Fruit fly (Drosophila melanogaster): Measurements from ENCODE around the gene CG15059.

The CG15059 gene

DNA sequence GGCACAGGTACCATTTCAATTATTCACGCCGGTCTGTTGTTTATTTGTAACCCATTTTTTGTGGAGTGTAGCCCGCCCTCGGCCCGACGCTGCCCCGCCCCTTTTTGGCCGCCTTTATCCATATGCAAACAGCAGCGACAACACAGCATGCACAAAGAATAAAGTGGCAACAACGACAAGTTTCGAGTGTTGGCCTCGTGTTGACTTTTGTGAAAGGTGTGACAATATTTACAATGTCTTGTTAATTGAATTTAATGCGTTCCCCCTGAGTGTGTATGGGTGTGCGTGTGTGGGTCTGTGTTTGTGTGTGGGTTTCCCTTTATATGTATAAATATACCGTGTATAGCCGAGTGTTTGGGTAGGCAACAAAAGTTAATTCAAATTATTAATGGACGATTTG is 21.4 kb downstream of the CG15059 start (continued):
- peak; percentile 28 for TF ChIP-seq gem (tag; optimal IDR thresholded peaks at IDR 0.05)
- no peak for TF ChIP-seq CG16813 (GFP tag; IDR thresholded peaks at IDR 0.05; ENCODE audit: partially characterized antibody)
- no peak for TF ChIP-seq vnd (GFP tag; IDR thresholded peaks at IDR 0.05; ENCODE audit: partially characterized antibody)
- TF ChIP-seq Antp (GFP tag; optimal IDR thresholded peaks at IDR 0.05): no peak
- TF ChIP-seq HLHmδ (GFP tag; optimal IDR thresholded peaks at IDR 0.05): peak; percentile 66
- TF ChIP-seq CG7928 (GFP tag; optimal IDR thresholded peaks at IDR 0.05): no peak
- TF ChIP-seq CG17612 (GFP tag; IDR thresholded peaks at IDR 0.05): no peak
- no peak for TF ChIP-seq CG17328 (GFP tag; IDR thresholded peaks at IDR 0.05)
- TF ChIP-seq CG1602 (GFP tag; optimal IDR thresholded peaks at IDR 0.05): no peak
- no peak for TF ChIP-seq CG7839 (tag; optimal IDR thresholded peaks at IDR 0.05)
- TF ChIP-seq Chrac-16 (GFP tag; optimal IDR thresholded peaks at IDR 0.05): no peak
- no peak for TF ChIP-seq PHDP (tag; optimal IDR thresholded peaks at IDR 0.05)
- TF ChIP-seq prd (optimal IDR thresholded peaks at IDR 0.05): no peak
- no peak for TF ChIP-seq prd (GFP tag; IDR thresholded peaks at IDR 0.05)
- no peak for TF ChIP-seq CG8388 (GFP tag; optimal IDR thresholded peaks at IDR 0.05)
- no peak for TF ChIP-seq lmd (GFP tag; IDR thresholded peaks at IDR 0.05)
- TF ChIP-seq CG18262 (tag; optimal IDR thresholded peaks at IDR 0.05): peak; percentile 12
- no peak for TF ChIP-seq knrl (GFP tag; IDR thresholded peaks at IDR 0.05; ENCODE audit: partially characterized antibody)
- TF ChIP-seq CG1603 (tag; optimal IDR thresholded peaks at IDR 0.05): no peak
- TF ChIP-seq Atf-2 (GFP tag; optimal IDR thresholded peaks at IDR 0.05): no peak
- no peak for TF ChIP-seq CG6272 (GFP tag; IDR thresholded peaks at IDR 0.05)
- no peak for TF ChIP-seq Ets65A (GFP tag)
- no peak for TF ChIP-seq pzg (GFP tag; optimal IDR thresholded peaks at IDR 0.05)
- no peak for TF ChIP-seq hb (GFP tag; IDR thresholded peaks at IDR 0.05; ENCODE audit: partially characterized antibody)
- TF ChIP-seq gsb (GFP tag; IDR thresholded peaks at IDR 0.05): no peak
- TF ChIP-seq Bdp1 (GFP tag; optimal IDR thresholded peaks at IDR 0.05): no peak
- peak; percentile 68 for TF ChIP-seq Blimp-1 (GFP tag; optimal IDR thresholded peaks at IDR 0.05)
- no peak for TF ChIP-seq run (tag; optimal IDR thresholded peaks at IDR 0.05)
- 0 out of 2 replicates have a peak, but pooled peaks have one; percentile 15 for TF ChIP-seq onecut (GFP tag; IDR thresholded peaks at IDR 0.05)
- TF ChIP-seq bab2 (GFP tag; optimal IDR thresholded peaks at IDR 0.05): no peak
- no peak for TF ChIP-seq pnt (GFP tag; optimal IDR thresholded peaks at IDR 0.05)
- no peak for TF ChIP-seq CG18476 (GFP tag; optimal IDR thresholded peaks at IDR 0.05)
- TF ChIP-seq zen2 (GFP tag; IDR thresholded peaks at IDR 0.05; ENCODE audit: partially characterized antibody): no peak
- TF ChIP-seq pita (GFP tag; optimal IDR thresholded peaks at IDR 0.05): no peak
- no peak for TF ChIP-seq D (optimal IDR thresholded peaks at IDR 0.05)
- TF ChIP-seq D (GFP tag; optimal IDR thresholded peaks at IDR 0.05): peak; percentile 38
- peak; percentile 37 for TF ChIP-seq nerfin-1 (tag; optimal IDR thresholded peaks at IDR 0.05)
- TF ChIP-seq CG14965 (GFP tag; optimal IDR thresholded peaks at IDR 0.05; ENCODE audit: borderline replicate concordance): no peak
- no peak for TF ChIP-seq CG10959 (GFP tag; IDR thresholded peaks at IDR 0.05)
- no peak for TF ChIP-seq rib (GFP tag; IDR thresholded peaks at IDR 0.05)
- no peak for TF ChIP-seq ato (GFP tag; IDR thresholded peaks at IDR 0.05; ENCODE audit: partially characterized antibody)
- no peak for TF ChIP-seq bcd (GFP tag; optimal IDR thresholded peaks at IDR 0.05)
- no peak for TF ChIP-seq CG12236 (GFP tag; optimal IDR thresholded peaks at IDR 0.05)
- TF ChIP-seq CG1529 (GFP tag; optimal IDR thresholded peaks at IDR 0.05): peak; percentile 46
- TF ChIP-seq CG13123 (GFP tag; optimal IDR thresholded peaks at IDR 0.05): no peak
- TF ChIP-seq Lhr (GFP tag; optimal IDR thresholded peaks at IDR 0.05): peak; percentile 22
- TF ChIP-seq E2f2 (GFP tag; IDR thresholded peaks at IDR 0.05): no peak
- TF ChIP-seq CG15514 (GFP tag; optimal IDR thresholded peaks at IDR 0.05): no peak
- no peak for TF ChIP-seq Opbp (GFP tag; IDR thresholded peaks at IDR 0.05; ENCODE audit: partially characterized antibody)
- TF ChIP-seq CG1832 (GFP tag; optimal IDR thresholded peaks at IDR 0.05): no peak
- no peak for TF ChIP-seq Scr (GFP tag; IDR thresholded peaks at IDR 0.05; ENCODE audit: partially characterized antibody)

Measured in whole organism, embryonic.